Fruit fly (Drosophila melanogaster) whole organism, adult: Measurements from ENCODE around the gene mRRF1.

Source experiments
- CG1620 ChIP-seq: fragments of 200-800 bp; sonication (Bioruptor generic); optimal IDR thresholded peaks from 2 replicates; lab custom pipeline; 2016; ENCODE audit warnings: missing biosample characterization, missing genetic modification characterization
- CG33017 ChIP-seq: fragments of 200-800 bp; sonication (Bioruptor generic); optimal IDR thresholded peaks from 2 replicates; lab custom pipeline; 2018; ENCODE audit warnings: missing biosample characterization, mild to moderate bottlenecking, missing genetic modification characterization, moderate library complexity
- CG7045 ChIP-seq: fragments of 200-800 bp; sonication (Bioruptor generic); optimal IDR thresholded peaks from 2 replicates; lab custom pipeline; 2017; ENCODE audit warnings: missing biosample characterization, mild to moderate bottlenecking, missing genetic modification characterization
- CG7101 ChIP-seq: fragments of 200-800 bp; sonication (Bioruptor generic); optimal IDR thresholded peaks from 2 replicates; lab custom pipeline; 2018; ENCODE audit warnings: missing biosample characterization, mild to moderate bottlenecking, missing genetic modification characterization, moderate library complexity
- Clk ChIP-seq: fragments of 200-800 bp; sonication (Bioruptor generic); optimal IDR thresholded peaks from 2 replicates; lab custom pipeline; 2017; ENCODE audit warnings: missing biosample characterization, missing genetic modification characterization
- Hr96 ChIP-seq: fragments of 200-800 bp; sonication (Bioruptor generic); optimal IDR thresholded peaks from 2 replicates; lab custom pipeline; 2016; ENCODE audit warnings: missing biosample characterization, missing genetic modification characterization
- Mnt ChIP-seq: fragments of 200-800 bp; sonication (Bioruptor generic); optimal IDR thresholded peaks from 2 replicates; lab custom pipeline; 2016; ENCODE audit warnings: missing biosample characterization, mild to moderate bottlenecking, missing genetic modification characterization
- bab1 ChIP-seq: fragments of 200-800 bp; sonication (Bioruptor generic); optimal IDR thresholded peaks from 3 replicates; lab custom pipeline; 2019; ENCODE audit warnings: missing biosample characterization, mild to moderate bottlenecking, missing genetic modification characterization, moderate library complexity
- cnc ChIP-seq, 2 experiments: fragments of >200 bp; optimal IDR thresholded peaks; 2 replicates each; lab custom pipeline; 2017
- kay ChIP-seq: fragments of 200-800 bp; sonication (Bioruptor generic); peaks from one replicate; lab custom pipeline; 2016; ENCODE audit warnings: missing biosample characterization, missing genetic modification characterization, borderline replicate concordance
- ovo ChIP-seq: fragments of 200-800 bp; sonication (Bioruptor generic); optimal IDR thresholded peaks from 2 replicates; lab custom pipeline; 2016; ENCODE audit warnings: missing biosample characterization, missing genetic modification characterization
- pad ChIP-seq: fragments of 200-800 bp; sonication (Bioruptor generic); optimal IDR thresholded peaks from 3 replicates; lab custom pipeline; 2017; ENCODE audit warnings: missing biosample characterization, missing genetic modification characterization, mild to moderate bottlenecking, moderate library complexity, missing genetic modification reagents
- tj ChIP-seq: fragments of 200-800 bp; sonication (Bioruptor generic); optimal IDR thresholded peaks from 3 replicates; lab custom pipeline; 2017; ENCODE audit warnings: missing biosample characterization, mild to moderate bottlenecking, missing genetic modification characterization, moderate library complexity
- toe ChIP-seq: fragments of 200-800 bp; sonication (Bioruptor generic); optimal IDR thresholded peaks from 2 replicates; lab custom pipeline; 2016; ENCODE audit warnings: missing biosample characterization, missing genetic modification characterization

- no peak for TF ChIP-seq CG1620 (GFP tag; lab: Kevin White, UChicago)
- TF ChIP-seq toe (GFP tag; lab: Kevin White, UChicago), result no peak
- no peak for TF ChIP-seq CG33017 (tag; lab: Kevin White, UChicago)
- TF ChIP-seq Clk, result no peak
- no peak for TF ChIP-seq Hr96 (GFP tag; lab: Kevin White, UChicago)
- no peak for TF ChIP-seq bab1 (GFP tag; lab: Kevin White, UChicago)
- no peak for TF ChIP-seq ovo
- TF ChIP-seq Mnt (GFP tag; lab: Kevin White, UChicago), result no peak
- TF ChIP-seq CG7101 (tag; lab: Kevin White, UChicago), result no peak
- no peak for TF ChIP-seq kay (GFP tag; lab: Kevin White, UChicago)
- no peak for TF ChIP-seq tj (GFP tag; lab: Kevin White, UChicago)
- no peak for TF ChIP-seq cnc (optimal IDR thresholded peaks at IDR 0.05; lab: Kevin White, UChicago)
- no peak for TF ChIP-seq CG7045 (GFP tag; lab: Kevin White, UChicago)
- no peak for TF ChIP-seq pad (GFP tag; lab: Kevin White, UChicago)
These were observed 4.5 kb downstream of the mRRF1 start for dm6 chr3L:9368665-9369064.
